Fruit fly (Drosophila melanogaster): ENCODE measurements around the gene Prestin.
A peak's percentile ranks its signal among the peaks of the same experiment; 100 is the strongest.

Prestin gene

DNA sequence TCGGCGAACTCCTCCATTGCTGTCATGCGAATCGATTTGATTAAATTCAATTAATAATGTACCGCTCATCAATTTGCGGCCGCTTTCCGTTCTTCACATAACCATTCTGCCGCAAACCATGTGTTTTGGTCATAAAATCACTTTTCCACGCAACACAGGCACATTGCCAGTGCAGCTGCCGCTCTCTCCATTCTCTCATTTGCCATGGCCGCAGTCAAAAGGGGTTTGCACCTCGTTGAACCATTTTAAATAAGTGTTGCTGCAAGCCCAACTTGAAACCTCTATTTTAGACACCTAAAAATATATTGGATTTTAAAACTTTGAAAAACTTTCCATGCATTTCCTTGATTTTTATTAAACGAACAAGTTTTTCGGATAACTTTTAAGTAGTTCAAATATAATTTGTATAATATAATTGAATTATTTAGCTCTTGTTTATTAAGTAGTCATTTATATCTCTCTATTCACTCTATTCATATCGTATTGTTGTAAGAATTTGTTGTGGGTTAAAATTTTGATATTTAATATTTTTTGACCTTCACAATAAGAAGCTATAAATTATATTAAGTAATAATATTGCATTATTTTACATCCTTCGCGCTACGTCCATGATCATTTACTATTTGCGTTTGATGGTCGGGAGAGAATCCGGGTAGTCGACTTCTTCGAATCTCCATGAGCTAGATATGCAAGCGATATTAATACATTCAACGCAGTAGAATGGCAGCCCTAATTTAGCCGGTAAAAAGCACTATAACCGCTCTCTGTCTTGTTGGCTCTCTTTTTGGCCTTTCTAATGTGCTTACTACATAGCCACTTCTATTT is 50.7 kb downstream of the Prestin start, which contains the start of gene CG5535 (continued):
- TF ChIP-seq CG6272 (GFP tag; IDR thresholded peaks at IDR 0.05) = peak; percentile 55
- TF ChIP-seq caup (GFP tag; optimal IDR thresholded peaks at IDR 0.05; ENCODE audit: severe bottlenecking) = peak; percentile 56
- TF ChIP-seq luna (GFP tag; optimal IDR thresholded peaks at IDR 0.05) = no peak
- peak; percentile 71 for TF ChIP-seq Dek (tag; optimal IDR thresholded peaks at IDR 0.05)
- peak; percentile 48 for TF ChIP-seq CG2875 (GFP tag; optimal IDR thresholded peaks at IDR 0.05)
- peak; percentile 90 for TF ChIP-seq Meics (GFP tag; optimal IDR thresholded peaks at IDR 0.05)
- peak; percentile 63 for TF ChIP-seq Xrp1 (GFP tag; IDR thresholded peaks at IDR 0.05)
- TF ChIP-seq CG8290 (GFP tag; optimal IDR thresholded peaks at IDR 0.05) = peak; percentile 29
- TF ChIP-seq CG8290 (tag; optimal IDR thresholded peaks at IDR 0.05) = peak in 1 of 2 experiments; percentile 94
- no peak for TF ChIP-seq NC2α (GFP tag; optimal IDR thresholded peaks at IDR 0.05)
- peak; percentile 66 for TF ChIP-seq CG5245 (GFP tag; optimal IDR thresholded peaks at IDR 0.05)
- TF ChIP-seq Neu2 (GFP tag; optimal IDR thresholded peaks at IDR 0.05; ENCODE audit: borderline replicate concordance) = no peak
- no peak for TF ChIP-seq h (optimal IDR thresholded peaks at IDR 0.05)
- no peak for TF ChIP-seq bbx (GFP tag; IDR thresholded peaks at IDR 0.05; ENCODE audit: partially characterized antibody)
- peak; percentile 63 for TF ChIP-seq CG12071 (GFP tag; optimal IDR thresholded peaks at IDR 0.05)
- peak; percentile 80 for TF ChIP-seq lab (GFP tag; optimal IDR thresholded peaks at IDR 0.05)
- TF ChIP-seq tgo (GFP tag; IDR thresholded peaks at IDR 0.05) = peak; percentile 60; the same call in 2 of the 3 replicates
- TF ChIP-seq ranshi (GFP tag; IDR thresholded peaks at IDR 0.05) = peak; percentile 48
- TF ChIP-seq CG7786 (GFP tag; optimal IDR thresholded peaks at IDR 0.05) = peak; percentile 42
- peak; percentile 54 for TF ChIP-seq ttk (GFP tag; IDR thresholded peaks at IDR 0.05)
- no peak for TF ChIP-seq z (GFP tag; IDR thresholded peaks at IDR 0.05)
- TF ChIP-seq pita (GFP tag; optimal IDR thresholded peaks at IDR 0.05) = no peak
- no peak for TF ChIP-seq prd (optimal IDR thresholded peaks at IDR 0.05)
- peak; percentile 62 for TF ChIP-seq prd (GFP tag; IDR thresholded peaks at IDR 0.05)
- TF ChIP-seq sob (GFP tag; IDR thresholded peaks at IDR 0.05) = peak; percentile 77
- TF ChIP-seq dysf (GFP tag; IDR thresholded peaks at IDR 0.05) = peak; percentile 69
- no peak for TF ChIP-seq Dfd (GFP tag; optimal IDR thresholded peaks at IDR 0.05)
- TF ChIP-seq sens-2 (GFP tag; IDR thresholded peaks at IDR 0.05) = no peak
- TF ChIP-seq Dref (GFP tag; IDR thresholded peaks at IDR 0.05) = no peak
- TF ChIP-seq pum (GFP tag; optimal IDR thresholded peaks at IDR 0.05) = peak; percentile 12
- TF ChIP-seq croc (GFP tag; conservative IDR thresholded peaks at IDR 0.05) = peak; percentile 67; the same call in 1 of the 3 replicates
- TF ChIP-seq CG15011 (GFP tag; optimal IDR thresholded peaks at IDR 0.05) = peak; percentile 42
- TF ChIP-seq CG10274 (GFP tag; optimal IDR thresholded peaks at IDR 0.05) = no peak
- TF ChIP-seq CG18011 (GFP tag; optimal IDR thresholded peaks at IDR 0.05) = peak; percentile 61
- peak; percentile 3 for TF ChIP-seq Atf3 (GFP tag; optimal IDR thresholded peaks at IDR 0.05)
- peak; percentile 59 for TF ChIP-seq Drgx (GFP tag; IDR thresholded peaks at IDR 0.05)
- TF ChIP-seq grn (GFP tag; optimal IDR thresholded peaks at IDR 0.05) = no peak
- TF ChIP-seq CG16863 (GFP tag; optimal IDR thresholded peaks at IDR 0.05) = no peak
- TF ChIP-seq Sin3A (optimal IDR thresholded peaks at IDR 0.05) = no peak
- no peak for TF ChIP-seq bowl (GFP tag; IDR thresholded peaks at IDR 0.05)
- TF ChIP-seq Blimp-1 (GFP tag; optimal IDR thresholded peaks at IDR 0.05) = peak; percentile 63
- no peak for TF ChIP-seq Poxn (GFP tag; IDR thresholded peaks at IDR 0.05)
- TF ChIP-seq CG8478 (optimal IDR thresholded peaks at IDR 0.05) = no peak
- TF ChIP-seq seq (GFP tag; IDR thresholded peaks at IDR 0.05) = peak; percentile 49
- TF ChIP-seq Eip74EF (GFP tag; optimal IDR thresholded peaks at IDR 0.05) = peak in 1 of 2 experiments; percentile 82
- TF ChIP-seq row (GFP tag; IDR thresholded peaks at IDR 0.05) = peak; percentile 88
- no peak for TF ChIP-seq pzg (GFP tag; optimal IDR thresholded peaks at IDR 0.05)
- no peak for TF ChIP-seq mld (GFP tag; IDR thresholded peaks at IDR 0.05; ENCODE audit: partially characterized antibody)
- peak; percentile 67 for TF ChIP-seq onecut (GFP tag; IDR thresholded peaks at IDR 0.05)
- TF ChIP-seq Oli (tag; optimal IDR thresholded peaks at IDR 0.05) = peak; percentile 89
- peak; percentile 93 for TF ChIP-seq CoRest (tag; optimal IDR thresholded peaks at IDR 0.05)
